Fruit fly (Drosophila melanogaster) whole organism, pupa: Measurements from ENCODE around the gene CG5280.

Source experiments
- CG10348 ChIP-seq: fragments of 200-800 bp; sonication (Bioruptor generic); IDR thresholded peaks from 2 replicates; pipeline ENCODE4 v1.3.6; 2022; ENCODE audit warnings: missing biosample characterization, missing genetic modification characterization
- CG12605 ChIP-seq: fragments of 200-800 bp; sonication (Bioruptor generic); IDR thresholded peaks from 2 replicates; pipeline ENCODE4 v1.3.6; 2022; ENCODE audit warnings: missing biosample characterization, missing genetic modification characterization
- CG13204 ChIP-seq: fragments of 200-800 bp; sonication (Bioruptor generic); optimal IDR thresholded peaks from 2 replicates; lab custom pipeline; 2018; ENCODE audit warnings: missing biosample characterization, mild to moderate bottlenecking, missing genetic modification characterization, moderate library complexity
- CG14655 ChIP-seq: fragments of 200-800 bp; sonication (Bioruptor generic); optimal IDR thresholded peaks from 3 replicates; lab custom pipeline; 2017; ENCODE audit warnings: mild to moderate bottlenecking, missing biosample characterization, missing genetic modification reagents, missing genetic modification characterization
- CG15710 ChIP-seq: fragments of 200-800 bp; sonication (Bioruptor generic); optimal IDR thresholded peaks from 2 replicates; lab custom pipeline; 2018; ENCODE audit warnings: missing biosample characterization, mild to moderate bottlenecking, missing genetic modification characterization, moderate library complexity
- CG17806 ChIP-seq: fragments of 200-800 bp; sonication (Bioruptor generic); optimal IDR thresholded peaks from 2 replicates; lab custom pipeline; 2018; ENCODE audit warnings: missing biosample characterization, mild to moderate bottlenecking, missing genetic modification characterization, moderate library complexity
- CG32121 ChIP-seq: fragments of 200-800 bp; sonication (Bioruptor generic); IDR thresholded peaks from 2 replicates; pipeline ENCODE4 v1.3.6; 2022; ENCODE audit warnings: missing biosample characterization, missing genetic modification characterization
- CG34367 ChIP-seq: fragments of 200-800 bp; sonication (Bioruptor generic); optimal IDR thresholded peaks from 2 replicates; lab custom pipeline; 2018; ENCODE audit warnings: missing biosample characterization, mild to moderate bottlenecking, missing genetic modification characterization
- CG4496 ChIP-seq: fragments of 200-800 bp; sonication (Bioruptor generic); IDR thresholded peaks from 3 replicates; pipeline ENCODE4 v1.3.6; 2022; ENCODE audit warnings: missing biosample characterization, missing genetic modification characterization
- CG8159 ChIP-seq: fragments of 200-800 bp; sonication (Bioruptor generic); optimal IDR thresholded peaks from 3 replicates; lab custom pipeline; 2018; ENCODE audit warnings: missing biosample characterization, mild to moderate bottlenecking, missing genetic modification characterization, moderate library complexity
- CG8301 ChIP-seq: fragments of 200-800 bp; sonication (Bioruptor generic); optimal IDR thresholded peaks from 2 replicates; lab custom pipeline; 2018; ENCODE audit warnings: missing biosample characterization, mild to moderate bottlenecking, missing genetic modification characterization
- CG9948 ChIP-seq: fragments of 200-800 bp; sonication (Bioruptor generic); optimal IDR thresholded peaks from 2 replicates; lab custom pipeline; 2018; ENCODE audit warnings: missing biosample characterization, mild to moderate bottlenecking, missing genetic modification characterization, moderate library complexity
- D1 ChIP-seq: fragments of 200-800 bp; sonication (Bioruptor generic); optimal IDR thresholded peaks from 2 replicates; lab custom pipeline; 2018; ENCODE audit warnings: missing biosample characterization, mild to moderate bottlenecking, missing genetic modification characterization, moderate library complexity
- EcR ChIP-seq: fragments of 200-800 bp; sonication (Bioruptor generic); optimal IDR thresholded peaks from 3 replicates; lab custom pipeline; 2019; ENCODE audit warnings: missing biosample characterization, missing genetic modification characterization, mild to moderate bottlenecking, moderate library complexity, missing genetic modification reagents
- Ets98B ChIP-seq: fragments of 200-800 bp; sonication (Bioruptor generic); IDR thresholded peaks from 2 replicates; pipeline ENCODE4 v1.3.6; 2022; ENCODE audit warnings: missing biosample characterization, missing genetic modification characterization
- Pif1A ChIP-seq: fragments of 200-800 bp; sonication (Bioruptor generic); optimal IDR thresholded peaks from 3 replicates; lab custom pipeline; 2016; ENCODE audit warnings: missing biosample characterization, missing genetic modification characterization
- Pif1B ChIP-seq: fragments of 200-800 bp; sonication (Bioruptor generic); optimal IDR thresholded peaks from 3 replicates; lab custom pipeline; 2016; ENCODE audit warnings: missing biosample characterization, missing genetic modification characterization
- Snoo ChIP-seq: fragments of 200-800 bp; sonication (Bioruptor generic); optimal IDR thresholded peaks from 3 replicates; lab custom pipeline; 2017; ENCODE audit warnings: missing biosample characterization, mild to moderate bottlenecking, missing genetic modification characterization, inconsistent platforms
- fd96Ca ChIP-seq: fragments of 200-800 bp; sonication (Bioruptor generic); IDR thresholded peaks from 3 replicates; pipeline ENCODE4 v1.3.6; 2022; ENCODE audit warnings: missing biosample characterization, missing genetic modification characterization
- gl ChIP-seq: fragments of 200-800 bp; sonication (Bioruptor generic); optimal IDR thresholded peaks from 2 replicates; lab custom pipeline; 2018; ENCODE audit warnings: missing biosample characterization, mild to moderate bottlenecking, missing genetic modification characterization
- rn ChIP-seq: fragments of 200-800 bp; sonication (Bioruptor generic); IDR thresholded peaks from 2 replicates; pipeline ENCODE4 v1.3.6; 2022; ENCODE audit warnings: missing biosample characterization, missing genetic modification characterization

The CG5280 gene

DNA sequence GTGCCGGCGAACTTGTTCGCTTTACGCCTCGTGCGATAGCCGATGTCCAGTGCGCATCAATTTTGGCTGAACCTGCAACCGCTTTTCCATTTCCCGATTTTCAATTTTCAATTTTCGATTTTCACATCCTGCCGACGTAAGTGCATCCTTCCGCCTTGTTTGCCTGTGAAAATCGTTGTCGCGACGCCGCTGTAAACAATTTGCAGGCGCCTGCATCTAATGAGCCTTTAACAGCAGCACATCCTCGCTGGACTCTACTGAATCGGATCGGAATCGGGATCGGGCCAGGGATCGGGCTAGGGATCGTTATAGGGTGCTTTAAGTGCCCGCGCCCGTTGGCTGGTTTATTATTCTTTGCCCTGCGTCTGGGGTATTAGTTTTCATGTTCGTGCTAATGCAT lies 27.4 kb upstream of the CG5280 start:
- TF ChIP-seq CG34367, result no peak
- TF ChIP-seq CG32121 (GFP tag; lab: Robert Waterston, UW), result no peak
- TF ChIP-seq gl (tag; lab: Kevin White, UChicago), result no peak
- TF ChIP-seq fd96Ca (GFP tag; lab: Robert Waterston, UW), result no peak

DNA sequence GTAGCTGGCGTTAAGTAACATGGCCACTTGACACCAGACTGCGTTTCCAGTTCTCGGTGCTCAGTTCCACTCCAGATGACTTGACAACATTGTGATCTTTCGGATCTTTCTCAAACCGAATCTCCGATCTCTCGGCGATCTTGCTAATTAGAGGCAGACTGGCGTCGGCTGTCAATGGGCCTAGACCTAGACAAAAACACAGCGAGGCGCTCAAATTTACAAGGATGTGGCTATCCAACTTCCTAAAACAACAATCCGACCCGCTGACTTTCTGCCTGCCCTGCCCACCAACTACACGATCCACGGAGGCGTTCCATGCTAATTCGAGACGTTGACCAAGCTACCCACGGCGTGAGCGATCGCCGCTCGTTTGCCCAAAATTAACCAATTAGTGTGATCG lies 23.7 kb upstream of the CG5280 start:
- no peak for TF ChIP-seq CG12605
- TF ChIP-seq CG32121 (GFP tag; lab: Robert Waterston, UW), result no peak
- TF ChIP-seq Ets98B (GFP tag; lab: Robert Waterston, UW), result no peak
- no peak for TF ChIP-seq Snoo (tag; lab: Kevin White, UChicago)
- TF ChIP-seq CG10348 (GFP tag; lab: Robert Waterston, UW), result no peak
- no peak for TF ChIP-seq Pif1B (GFP tag; lab: Kevin White, UChicago)
- no peak for TF ChIP-seq D1
- no peak for TF ChIP-seq CG17806 (tag; lab: Kevin White, UChicago)
- TF ChIP-seq CG14655 (GFP tag; lab: Kevin White, UChicago), result no peak
- TF ChIP-seq CG15710 (tag; lab: Kevin White, UChicago), result no peak
- TF ChIP-seq gl (tag; lab: Kevin White, UChicago), result no peak
- TF ChIP-seq rn, result no peak
- no peak for TF ChIP-seq CG34367
- TF ChIP-seq EcR, result no peak
- TF ChIP-seq CG13204 (GFP tag; lab: Kevin White, UChicago), result no peak
- TF ChIP-seq CG4496 (GFP tag; lab: Robert Waterston, UW), result no peak
- TF ChIP-seq fd96Ca (GFP tag; lab: Robert Waterston, UW), result no peak
- no peak for TF ChIP-seq CG8159 (tag; lab: Kevin White, UChicago)
- no peak for TF ChIP-seq Pif1A (GFP tag; lab: Kevin White, UChicago)
- no peak for TF ChIP-seq CG8301

DNA sequence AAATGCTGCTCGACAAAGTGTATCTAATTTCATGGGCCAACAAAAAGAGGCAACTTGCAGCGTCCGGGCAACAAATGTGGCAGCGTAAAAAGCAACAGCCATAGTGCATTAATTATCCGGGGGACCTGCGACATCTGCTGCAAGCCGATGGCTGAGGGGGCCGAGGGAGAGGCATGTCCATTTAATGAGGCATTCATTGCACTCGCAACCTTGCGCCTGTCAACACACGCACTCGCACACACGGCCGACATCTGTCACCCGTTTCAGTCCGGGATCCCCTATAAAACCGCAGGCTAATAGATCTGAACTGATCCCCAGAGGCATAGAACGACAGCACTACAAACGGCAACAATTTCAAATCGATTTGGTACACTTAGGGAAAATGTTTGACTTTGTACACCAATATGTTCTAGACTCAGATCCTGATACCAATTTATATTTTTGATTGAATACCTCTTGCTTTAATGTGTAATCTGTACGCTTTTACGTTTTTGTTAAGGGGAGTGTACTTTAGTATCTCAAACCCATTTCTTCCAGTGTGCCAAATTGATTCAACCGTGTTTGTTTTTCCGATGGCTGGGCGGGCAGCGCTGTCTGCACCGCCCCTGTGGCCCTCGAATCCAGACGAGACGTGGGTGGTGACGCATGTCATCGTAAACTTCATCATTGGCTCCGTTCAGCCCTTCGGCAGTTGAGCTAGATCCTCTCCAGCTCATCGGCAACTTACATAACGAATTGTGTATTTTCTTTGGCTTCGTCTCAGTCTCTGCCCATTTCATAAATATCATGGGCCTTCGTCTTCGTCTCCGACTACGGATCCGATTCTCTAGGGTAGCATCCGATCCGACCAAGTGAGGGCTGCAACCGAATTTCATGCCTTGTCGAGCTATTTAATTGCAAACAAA lies 21.7 kb upstream of the CG5280 start:
- TF ChIP-seq Snoo (tag; lab: Kevin White, UChicago) (no peak), Pif1B (GFP tag; lab: Kevin White, UChicago) (no peak), CG8159 (tag; lab: Kevin White, UChicago) (peak; percentile 37), Pif1A (GFP tag; lab: Kevin White, UChicago) (no peak), CG32121 (GFP tag; lab: Robert Waterston, UW) (no peak), CG13204 (GFP tag; lab: Kevin White, UChicago) (no peak), fd96Ca (GFP tag; lab: Robert Waterston, UW) (no peak), EcR (no peak), Ets98B (GFP tag; lab: Robert Waterston, UW) (no peak), CG9948 (tag; lab: Kevin White, UChicago) (no peak), CG14655 (GFP tag; lab: Kevin White, UChicago) (no peak), CG15710 (tag; lab: Kevin White, UChicago) (peak; percentile 1), CG10348 (GFP tag; lab: Robert Waterston, UW) (no peak), gl (tag; lab: Kevin White, UChicago) (no peak), CG17806 (tag; lab: Kevin White, UChicago) (no peak)

DNA sequence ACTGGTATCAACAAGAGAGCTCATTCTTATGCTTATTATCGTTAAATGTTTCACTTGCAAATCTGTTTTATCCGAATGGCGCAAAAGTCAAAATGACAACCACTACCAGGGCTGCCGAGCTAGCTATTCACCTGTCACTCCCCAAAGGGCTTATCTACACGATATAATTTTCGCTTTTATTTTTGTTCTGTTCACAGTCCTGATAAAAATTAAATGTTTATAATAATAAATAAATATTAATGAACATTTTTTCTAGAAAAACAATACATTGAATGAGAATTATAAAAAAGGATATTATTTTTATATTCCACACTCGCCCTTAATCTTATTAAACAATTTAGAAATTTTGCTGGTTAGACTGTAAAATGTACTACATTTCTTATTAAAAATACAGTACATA lies 19.7 kb upstream of the CG5280 start, which contains the start of gene CG5194:
Gene CG5194 (minus strand): TSS at position 101 of the 400 bp plus-strand sequence.
- TF ChIP-seq CG12605, result no peak
- TF ChIP-seq rn, result no peak
- no peak for TF ChIP-seq CG9948 (tag; lab: Kevin White, UChicago)
- TF ChIP-seq CG15710 (tag; lab: Kevin White, UChicago), result no peak
- TF ChIP-seq CG8159 (tag; lab: Kevin White, UChicago), result no peak
- no peak for TF ChIP-seq fd96Ca (GFP tag; lab: Robert Waterston, UW)
- no peak for TF ChIP-seq CG4496 (GFP tag; lab: Robert Waterston, UW)
- no peak for TF ChIP-seq Ets98B (GFP tag; lab: Robert Waterston, UW)
- TF ChIP-seq, all 21 proteins: peak for 0

DNA sequence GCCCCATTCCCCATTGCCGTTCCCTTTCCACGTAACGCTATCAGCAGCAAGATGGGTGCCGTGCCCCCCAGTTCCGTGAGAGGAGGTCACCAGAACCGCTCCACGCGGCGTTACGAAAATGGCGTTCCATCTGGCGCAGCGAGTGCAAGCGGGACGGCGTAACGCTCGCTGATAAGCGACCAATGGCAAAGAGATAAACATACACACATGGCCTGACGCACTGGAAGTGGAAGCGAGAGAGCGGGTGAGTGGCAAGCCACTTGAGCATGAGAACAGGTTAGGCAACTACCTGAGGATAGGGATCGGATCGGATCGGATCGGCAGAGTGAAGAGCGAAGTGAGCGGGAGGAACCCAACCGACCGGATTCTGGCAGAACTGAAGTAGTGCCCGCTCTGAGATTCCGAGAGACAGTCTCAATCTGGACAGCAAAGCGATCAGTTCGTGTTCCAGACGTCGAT lies 14.8 kb upstream of the CG5280 start, which contains the start of gene Doc3:
Gene Doc3 (plus strand): TSS at position 409 of the 459 bp plus-strand sequence.
- no peak for TF ChIP-seq Pif1A (GFP tag; lab: Kevin White, UChicago)
- peak; percentile 6 for TF ChIP-seq gl (tag; lab: Kevin White, UChicago)
- 0 out of 3 replicates have a peak, but pooled peaks have one; percentile 25 for TF ChIP-seq CG4496 (GFP tag; lab: Robert Waterston, UW)
- TF ChIP-seq EcR, result peak; percentile 70
- TF ChIP-seq Ets98B (GFP tag; lab: Robert Waterston, UW), result 0 out of 2 replicates have a peak, but pooled peaks have one; percentile 22
- TF ChIP-seq CG12605, result no peak
- TF ChIP-seq CG13204 (GFP tag; lab: Kevin White, UChicago), result peak; percentile 38

DNA sequence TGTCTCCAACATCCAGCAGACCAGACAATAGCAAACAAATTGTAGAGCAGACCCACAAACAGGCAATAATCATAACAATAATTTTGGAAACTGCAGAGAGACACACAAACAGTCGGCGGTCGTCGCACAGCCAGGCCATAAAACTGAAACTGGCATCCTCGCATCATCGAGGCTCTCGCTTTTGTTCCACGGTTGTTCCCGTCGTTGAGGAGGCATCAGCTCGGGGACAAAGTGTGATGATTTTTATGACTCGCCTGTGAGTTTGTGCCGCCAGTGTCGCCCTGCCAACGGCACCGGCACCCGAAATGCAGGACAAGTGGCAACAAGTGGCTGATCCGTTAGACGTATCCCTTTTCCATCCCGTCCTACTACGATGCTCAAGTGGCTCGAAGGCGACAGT lies 13.3 kb upstream of the CG5280 start:
- TF ChIP-seq fd96Ca (GFP tag; lab: Robert Waterston, UW) (no peak), CG9948 (tag; lab: Kevin White, UChicago) (no peak), EcR (no peak), CG8159 (tag; lab: Kevin White, UChicago) (no peak), D1 (no peak), CG10348 (GFP tag; lab: Robert Waterston, UW) (no peak), CG13204 (GFP tag; lab: Kevin White, UChicago) (no peak), Ets98B (GFP tag; lab: Robert Waterston, UW) (no peak), CG32121 (GFP tag; lab: Robert Waterston, UW) (no peak), Pif1B (GFP tag; lab: Kevin White, UChicago) (no peak), rn (no peak), CG12605 (no peak), CG17806 (tag; lab: Kevin White, UChicago) (no peak), gl (tag; lab: Kevin White, UChicago) (no peak), CG8301 (no peak), Snoo (tag; lab: Kevin White, UChicago) (no peak)
